Fruit fly (Drosophila melanogaster): ENCODE results near the gene IFT57.

IFT57 gene

DNA sequence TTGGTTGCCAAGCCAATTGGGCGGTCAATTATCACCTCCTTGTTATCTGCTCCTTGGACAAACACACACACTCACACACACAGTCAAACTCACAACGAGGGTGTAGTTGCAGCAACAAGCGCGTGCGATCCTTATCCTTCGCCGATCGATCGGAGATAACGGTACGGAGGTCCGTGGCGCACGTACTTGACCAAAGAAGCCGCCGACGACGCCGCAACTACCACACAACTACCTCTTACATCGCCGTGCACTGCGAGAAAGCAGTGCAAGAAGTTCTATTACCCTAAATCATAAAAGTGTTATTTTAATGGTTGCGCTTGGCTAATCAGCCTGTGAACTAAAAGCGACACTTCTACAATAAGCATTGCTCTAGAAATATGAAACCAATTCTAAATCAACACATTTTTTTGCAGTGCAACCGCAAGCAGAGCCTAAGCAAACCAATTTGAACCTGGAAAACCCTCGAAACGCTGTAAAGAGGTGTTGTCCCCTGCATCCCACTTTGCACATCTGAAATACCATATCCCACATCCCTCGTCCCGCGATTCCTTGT is 2.5 kb downstream of the IFT57 start (continued):
- TF ChIP-seq CG17328 (GFP tag; IDR thresholded peaks at IDR 0.05) (peak; percentile 75), Usf (GFP tag; optimal IDR thresholded peaks at IDR 0.05) (peak; percentile 28), Atf-2 (GFP tag; optimal IDR thresholded peaks at IDR 0.05) (peak; percentile 40), Mrtf (GFP tag; IDR thresholded peaks at IDR 0.05) (0 out of 3 replicates have a peak, but pooled peaks have one; percentile 40), repo (GFP tag; optimal IDR thresholded peaks at IDR 0.05) (peak; percentile 10), CG1647 (GFP tag; optimal IDR thresholded peaks at IDR 0.05) (peak; percentile 20), bcd (GFP tag; optimal IDR thresholded peaks at IDR 0.05) (peak; percentile 8), E2f2 (GFP tag; IDR thresholded peaks at IDR 0.05) (no peak; the same call in 1 of the 2 replicates), gsb-n (tag; optimal IDR thresholded peaks at IDR 0.05) (peak; percentile 36), exex (tag; optimal IDR thresholded peaks at IDR 0.05) (no peak), Nf-YC (tag; optimal IDR thresholded peaks at IDR 0.05) (no peak), NC2α (GFP tag; optimal IDR thresholded peaks at IDR 0.05) (no peak), NFAT (GFP tag; IDR thresholded peaks at IDR 0.05) (no peak), CG8281 (tag; optimal IDR thresholded peaks at IDR 0.05) (no peak), da (GFP tag; optimal IDR thresholded peaks at IDR 0.05) (no peak), Oli (tag; optimal IDR thresholded peaks at IDR 0.05) (peak; percentile 56), danr (GFP tag; IDR thresholded peaks at IDR 0.05) (no peak), CG14667 (GFP tag; IDR thresholded peaks at IDR 0.05) (peak; percentile 21; the same call in 1 of the 2 replicates), aop (GFP tag; IDR thresholded peaks at IDR 0.05) (0 out of 2 replicates have a peak, but pooled peaks have one; percentile 9), Mes4 (GFP tag; optimal IDR thresholded peaks at IDR 0.05) (peak; percentile 43), ab (GFP tag; optimal IDR thresholded peaks at IDR 0.05) (no peak), Lim3 (GFP tag; IDR thresholded peaks at IDR 0.05) (no peak), CG4424 (GFP tag; optimal IDR thresholded peaks at IDR 0.05) (peak; percentile 61), CG12659 (GFP tag; optimal IDR thresholded peaks at IDR 0.05) (no peak), eve (GFP tag; optimal IDR thresholded peaks at IDR 0.05) (peak in 1 of 2 experiments; percentile 94), CG11723 (GFP tag; optimal IDR thresholded peaks at IDR 0.05) (no peak), seq (GFP tag; IDR thresholded peaks at IDR 0.05) (no peak), CG5245 (GFP tag; optimal IDR thresholded peaks at IDR 0.05) (peak; percentile 58), Dp (GFP tag; optimal IDR thresholded peaks at IDR 0.05) (no peak), CG4617 (GFP tag; optimal IDR thresholded peaks at IDR 0.05; ENCODE audit: borderline replicate concordance) (no peak), CHES-1-like (GFP tag; optimal IDR thresholded peaks at IDR 0.05) (peak; percentile 4), Lhr (GFP tag; optimal IDR thresholded peaks at IDR 0.05) (peak; percentile 10), CG7556 (GFP tag; optimal IDR thresholded peaks at IDR 0.05) (peak; percentile 22), CG2129 (GFP tag; IDR thresholded peaks at IDR 0.05; ENCODE audit: partially characterized antibody) (no peak), Mad (GFP tag; optimal IDR thresholded peaks at IDR 0.05) (peak; percentile 4), Jarid2 (GFP tag; optimal IDR thresholded peaks at IDR 0.05) (no peak), odd (GFP tag; optimal IDR thresholded peaks at IDR 0.05) (no peak), Ada2b (GFP tag; IDR thresholded peaks at IDR 0.05) (no peak; the same call in 1 of the 2 replicates), CG9817 (tag; optimal IDR thresholded peaks at IDR 0.05) (no peak), zen (tag; optimal IDR thresholded peaks at IDR 0.05) (peak; percentile 94), run (tag; optimal IDR thresholded peaks at IDR 0.05) (no peak), jing (GFP tag; optimal IDR thresholded peaks at IDR 0.05) (peak; percentile 5), crc (GFP tag; optimal IDR thresholded peaks at IDR 0.05) (no peak), TFAM (GFP tag; optimal IDR thresholded peaks at IDR 0.05) (no peak), CG4820 (GFP tag; optimal IDR thresholded peaks at IDR 0.05) (peak; percentile 52), lab (GFP tag; optimal IDR thresholded peaks at IDR 0.05) (no peak), luna (GFP tag; optimal IDR thresholded peaks at IDR 0.05) (no peak), fd102C (GFP tag; optimal IDR thresholded peaks at IDR 0.05) (peak; percentile 93), HmgD (GFP tag; optimal IDR thresholded peaks at IDR 0.05) (no peak), chn (GFP tag; optimal IDR thresholded peaks at IDR 0.05) (peak; percentile 52), dan (GFP tag; IDR thresholded peaks at IDR 0.05) (peak; percentile 71)
